Fruit fly (Drosophila melanogaster) whole organism, prepupa: ENCODE measurements around the gene CG5882.
A peak's percentile ranks its signal among the peaks of the same experiment; 100 is the strongest.

Experiments used
- Blimp-1 ChIP-seq: fragments of 200-800 bp; sonication (Bioruptor generic); optimal IDR thresholded peaks from 3 replicates; lab custom pipeline; 2017; ENCODE audit warnings: missing biosample characterization, missing genetic modification characterization, mild to moderate bottlenecking, moderate library complexity, missing genetic modification reagents
- CG10669 ChIP-seq: fragments of 200-800 bp; sonication (Bioruptor generic); optimal IDR thresholded peaks from 3 replicates; lab custom pipeline; 2018; ENCODE audit warnings: missing biosample characterization, mild to moderate bottlenecking, missing genetic modification characterization, moderate library complexity
- CG11294 ChIP-seq: fragments of 200-800 bp; sonication (Bioruptor generic); IDR thresholded peaks from 2 replicates; pipeline ENCODE4 v1.3.6; 2022; ENCODE audit warnings: missing biosample characterization, missing genetic modification characterization
- CG11762 ChIP-seq: fragments of 200-800 bp; sonication (Bioruptor generic); optimal IDR thresholded peaks from 3 replicates; lab custom pipeline; 2016; ENCODE audit warnings: missing biosample characterization, missing genetic modification characterization; ENCODE audit not compliant: insufficient read depth
- CG11902 ChIP-seq: fragments of 200-800 bp; sonication (Bioruptor generic); optimal IDR thresholded peaks from 3 replicates; lab custom pipeline; 2016; ENCODE audit warnings: missing biosample characterization, missing genetic modification characterization
- CG1621 ChIP-seq: fragments of 200-800 bp; sonication (Bioruptor generic); optimal IDR thresholded peaks from 3 replicates; lab custom pipeline; 2018; ENCODE audit warnings: missing biosample characterization, mild to moderate bottlenecking, missing genetic modification characterization
- CG31627 ChIP-seq: fragments of 200-800 bp; sonication (Bioruptor generic); optimal IDR thresholded peaks from 3 replicates; lab custom pipeline; 2016; ENCODE audit warnings: missing biosample characterization, missing genetic modification characterization
- CG32006 ChIP-seq: fragments of 200-800 bp; sonication (Bioruptor generic); optimal IDR thresholded peaks from 3 replicates; lab custom pipeline; 2017; ENCODE audit warnings: missing biosample characterization, mild to moderate bottlenecking, missing genetic modification characterization
- CG34406 ChIP-seq: fragments of 200-800 bp; sonication (Bioruptor generic); optimal IDR thresholded peaks from 3 replicates; lab custom pipeline; 2016; ENCODE audit warnings: missing biosample characterization, missing genetic modification characterization
- CG4318 ChIP-seq: fragments of 200-800 bp; sonication (Bioruptor generic); optimal IDR thresholded peaks from 3 replicates; lab custom pipeline; 2017; ENCODE audit warnings: missing biosample characterization, mild to moderate bottlenecking, missing genetic modification characterization
- CG6163 ChIP-seq: fragments of 200-800 bp; sonication (Bioruptor generic); IDR thresholded peaks from 3 replicates; pipeline ENCODE4 v1.3.6; 2022; ENCODE audit warnings: missing biosample characterization, missing genetic modification characterization
- CG6808 ChIP-seq: fragments of 200-800 bp; sonication (Bioruptor generic); optimal IDR thresholded peaks from 3 replicates; lab custom pipeline; 2017; ENCODE audit warnings: missing biosample characterization, missing genetic modification characterization, mild to moderate bottlenecking, moderate library complexity, missing genetic modification reagents
- CG6854 ChIP-seq: fragments of 200-800 bp; sonication (Bioruptor generic); optimal IDR thresholded peaks from 2 replicates; lab custom pipeline; 2017; ENCODE audit warnings: missing biosample characterization, mild to moderate bottlenecking, missing genetic modification characterization
- CG7368 ChIP-seq: fragments of 200-800 bp; sonication (Bioruptor generic); optimal IDR thresholded peaks from 3 replicates; lab custom pipeline; 2016; ENCODE audit warnings: missing biosample characterization, missing genetic modification characterization
- CG8119 ChIP-seq: fragments of 200-800 bp; sonication (Bioruptor generic); IDR thresholded peaks from 3 replicates; pipeline ENCODE4 v1.3.6; 2022; ENCODE audit warnings: missing biosample characterization, missing genetic modification characterization
- CG8319 ChIP-seq: fragments of 200-800 bp; sonication (Bioruptor generic); optimal IDR thresholded peaks from 3 replicates; lab custom pipeline; 2016; ENCODE audit warnings: missing biosample characterization, missing genetic modification characterization
- CG8632 ChIP-seq: fragments of 200-800 bp; sonication (Bioruptor generic); optimal IDR thresholded peaks from 3 replicates; lab custom pipeline; 2016; ENCODE audit warnings: missing biosample characterization, missing genetic modification characterization
- CG9139 ChIP-seq: fragments of 200-800 bp; sonication (Bioruptor generic); optimal IDR thresholded peaks from 3 replicates; lab custom pipeline; 2017; ENCODE audit warnings: missing biosample characterization, mild to moderate bottlenecking, missing genetic modification characterization
- Eip75B ChIP-seq: fragments of 200-800 bp; sonication (Bioruptor generic); optimal IDR thresholded peaks from 3 replicates; lab custom pipeline; 2016; ENCODE audit warnings: missing biosample characterization, missing genetic modification characterization
- Ets96B ChIP-seq: fragments of 200-800 bp; optimal IDR thresholded peaks from 2 replicates; lab custom pipeline; 2019; ENCODE audit warnings: missing biosample characterization, mild to moderate bottlenecking, missing genetic modification characterization, moderate library complexity
- Gug ChIP-seq: fragments of 200-800 bp; sonication (Bioruptor generic); IDR thresholded peaks from 2 replicates; pipeline ENCODE4 v1.3.6; 2022; ENCODE audit warnings: missing biosample characterization, missing genetic modification characterization
- Hr38 ChIP-seq: sonication (Bioruptor generic); optimal IDR thresholded peaks from 2 replicates; lab custom pipeline; 2016; ENCODE audit warnings: missing biosample characterization, missing genetic modification characterization
- Lpt ChIP-seq: fragments of 200-800 bp; sonication (Bioruptor generic); optimal IDR thresholded peaks from 3 replicates; lab custom pipeline; 2016; ENCODE audit warnings: missing biosample characterization, missing genetic modification characterization
- Met ChIP-seq: fragments of 200-800 bp; sonication (Bioruptor generic); optimal IDR thresholded peaks from 3 replicates; lab custom pipeline; 2016; ENCODE audit warnings: missing biosample characterization, missing genetic modification characterization
- OdsH ChIP-seq: fragments of 200-800 bp; sonication (Bioruptor generic); optimal IDR thresholded peaks from 3 replicates; lab custom pipeline; 2016; ENCODE audit warnings: missing biosample characterization, missing genetic modification characterization
- Smox ChIP-seq: fragments of 200-800 bp; sonication (Bioruptor generic); optimal IDR thresholded peaks from 3 replicates; lab custom pipeline; 2016; ENCODE audit warnings: missing biosample characterization, missing genetic modification characterization
- Sox102F ChIP-seq: fragments of 200-800 bp; sonication (Bioruptor generic); optimal IDR thresholded peaks from 2 replicates; lab custom pipeline; 2016; ENCODE audit warnings: missing biosample characterization, mild to moderate bottlenecking, missing genetic modification characterization
- Sox14 ChIP-seq: fragments of 200-800 bp; sonication (Bioruptor generic); optimal IDR thresholded peaks from 3 replicates; lab custom pipeline; 2016; ENCODE audit warnings: missing biosample characterization, missing genetic modification characterization
- achi ChIP-seq: fragments of 200-800 bp; sonication (Bioruptor generic); optimal IDR thresholded peaks from 3 replicates; lab custom pipeline; 2016; ENCODE audit warnings: missing biosample characterization, missing genetic modification characterization
- acj6 ChIP-seq: fragments of 200-800 bp; sonication (Bioruptor generic); optimal IDR thresholded peaks from 3 replicates; lab custom pipeline; 2016; ENCODE audit warnings: missing biosample characterization, missing genetic modification characterization
- cyc ChIP-seq: fragments of 200-800 bp; sonication (Bioruptor generic); optimal IDR thresholded peaks from 3 replicates; lab custom pipeline; 2016; ENCODE audit warnings: missing biosample characterization, missing genetic modification characterization
- dac ChIP-seq: fragments of 200-800 bp; sonication (Bioruptor generic); optimal IDR thresholded peaks from 2 replicates; lab custom pipeline; 2017; ENCODE audit warnings: missing biosample characterization, mild to moderate bottlenecking, missing genetic modification characterization
- dsx ChIP-seq: fragments of 200-800 bp; optimal IDR thresholded peaks from 3 replicates; lab custom pipeline; 2019; ENCODE audit warnings: missing biosample characterization, mild to moderate bottlenecking, missing genetic modification characterization, moderate library complexity; ENCODE audit not compliant: poor library complexity, severe bottlenecking
- eg ChIP-seq: fragments of 200-800 bp; sonication (Bioruptor generic); IDR thresholded peaks from 3 replicates; pipeline ENCODE4 v1.3.6; 2022; ENCODE audit warnings: missing biosample characterization, missing genetic modification characterization
- esn ChIP-seq: fragments of 200-800 bp; sonication (Bioruptor generic); optimal IDR thresholded peaks from 2 replicates; lab custom pipeline; 2016; ENCODE audit warnings: missing biosample characterization, mild to moderate bottlenecking, missing genetic modification characterization, moderate library complexity
- fkh ChIP-seq: fragments of 200-800 bp; sonication (Bioruptor generic); optimal IDR thresholded peaks from 3 replicates; lab custom pipeline; 2017; ENCODE audit warnings: missing biosample characterization, mild to moderate bottlenecking, missing genetic modification characterization, moderate library complexity
- lz ChIP-seq: fragments of 200-800 bp; sonication (Bioruptor generic); optimal IDR thresholded peaks from 3 replicates; lab custom pipeline; 2016; ENCODE audit warnings: missing biosample characterization, missing genetic modification characterization
- net ChIP-seq: fragments of 200-800 bp; sonication (Bioruptor generic); optimal IDR thresholded peaks from 3 replicates; lab custom pipeline; 2016; ENCODE audit warnings: missing biosample characterization, missing genetic modification characterization
- spab ChIP-seq: fragments of 200-800 bp; sonication (Bioruptor generic); optimal IDR thresholded peaks from 2 replicates; lab custom pipeline; 2017; ENCODE audit warnings: missing biosample characterization, mild to moderate bottlenecking, missing genetic modification characterization, missing genetic modification reagents
- ss ChIP-seq, 2 experiments: fragments of 200-800 bp; sonication (Bioruptor generic); optimal IDR thresholded peaks; 2 replicates in 1 of 2; 3 replicates in 1 of 2; lab custom pipeline; 2017 to 2018; ENCODE audit warnings: mild to moderate bottlenecking in 2 of 2, missing biosample characterization in 2 of 2, missing genetic modification characterization in 2 of 2, moderate library complexity in 1 of 2
- svp ChIP-seq: fragments of 200-800 bp; sonication (Bioruptor generic); peaks from one replicate; lab custom pipeline; 2016; ENCODE audit warnings: missing biosample characterization, missing genetic modification characterization
- topi ChIP-seq: fragments of 200-800 bp; sonication (Bioruptor generic); optimal IDR thresholded peaks from 3 replicates; lab custom pipeline; 2016; ENCODE audit warnings: missing biosample characterization, missing genetic modification characterization
- vri ChIP-seq: fragments of 200-800 bp; sonication (Bioruptor generic); optimal IDR thresholded peaks from 3 replicates; lab custom pipeline; 2016; ENCODE audit warnings: missing biosample characterization, mild to moderate bottlenecking, missing genetic modification characterization

CG5882 gene

dm6 chr3R:27150685-27151515 is 32.5 kb downstream of the CG5882 start, which contains the start of gene CG6051 (continued):
- TF ChIP-seq topi (GFP tag; lab: Kevin White, UChicago) (peak; percentile 35), CG6163 (no peak), eg (GFP tag; lab: Robert Waterston, UW) (no peak), spab (GFP tag; lab: Kevin White, UChicago) (no peak), fkh (GFP tag; lab: Kevin White, UChicago) (peak; percentile 52), CG7368 (GFP tag; lab: Kevin White, UChicago) (no peak), CG4318 (GFP tag; lab: Kevin White, UChicago) (peak; percentile 2), CG11902 (no peak), CG11294 (GFP tag; lab: Robert Waterston, UW) (no peak), Lpt (GFP tag; lab: Kevin White, UChicago) (no peak), CG6808 (GFP tag; lab: Kevin White, UChicago) (peak; percentile 21), Eip75B (GFP tag; lab: Kevin White, UChicago) (peak; percentile 28), Ets96B (tag; lab: Kevin White, UChicago) (no peak), CG32006 (GFP tag; lab: Kevin White, UChicago) (peak; percentile 62)
- TF ChIP-seq, all 60 proteins: peak for 35

dm6 chr3R:27151516-27151823 is 33.0 kb downstream of the CG5882 start, which contains the start of gene Men-b:
Gene Men-b (plus strand): TSS chr3R:27151662.
- peak; percentile 100 for TF ChIP-seq CG1621 (tag; lab: Kevin White, UChicago)
- no peak for TF ChIP-seq CG34406 (GFP tag; lab: Kevin White, UChicago)
- TF ChIP-seq CG31627, result no peak

dm6 chr3R:27152129-27152968 is 33.9 kb downstream of the CG5882 start:
- peak; percentile 22 for TF ChIP-seq CG10669 (GFP tag; lab: Kevin White, UChicago)
- TF ChIP-seq CG6808 (GFP tag; lab: Kevin White, UChicago), result no peak
- peak; percentile 79 for TF ChIP-seq vri (GFP tag; lab: Kevin White, UChicago)
- peak; percentile 47 for TF ChIP-seq net (GFP tag; lab: Kevin White, UChicago)
- TF ChIP-seq Sox14 (GFP tag; lab: Kevin White, UChicago), result peak; percentile 61
- TF ChIP-seq CG4318 (GFP tag; lab: Kevin White, UChicago), result no peak
- TF ChIP-seq esn (GFP tag; lab: Kevin White, UChicago), result peak; percentile 83
- TF ChIP-seq Ets96B (tag; lab: Kevin White, UChicago), result no peak
- TF ChIP-seq Smox, result peak; percentile 57
- no peak for TF ChIP-seq Hr38
- peak; percentile 81 for TF ChIP-seq Met
- TF ChIP-seq CG1621 (tag; lab: Kevin White, UChicago), result no peak
- TF ChIP-seq topi (GFP tag; lab: Kevin White, UChicago), result peak; percentile 78
- TF ChIP-seq ss (GFP tag; optimal IDR thresholded peaks at IDR 0.05; lab: Kevin White, UChicago), result no peak
- peak; percentile 35 for TF ChIP-seq acj6
- no peak for TF ChIP-seq dsx
- TF ChIP-seq Blimp-1, result peak; percentile 83
- TF ChIP-seq OdsH, result peak; percentile 40
- TF ChIP-seq Eip75B (GFP tag; lab: Kevin White, UChicago), result peak; percentile 56
- no peak for TF ChIP-seq CG9139
- no peak for TF ChIP-seq dac
- peak; percentile 70 for TF ChIP-seq CG8632 (GFP tag; lab: Kevin White, UChicago)
- peak; percentile 50 for TF ChIP-seq cyc (GFP tag; lab: Kevin White, UChicago)
- 0 out of 3 replicates have a peak, but pooled peaks have one; percentile 36 for TF ChIP-seq CG8119
- no peak for TF ChIP-seq CG8319
- TF ChIP-seq CG11762, result no peak
- peak; percentile 17; the same call in 1 of the 2 replicates for TF ChIP-seq Gug (GFP tag; lab: Robert Waterston, UW)
- TF ChIP-seq svp (GFP tag; lab: Kevin White, UChicago), result peak; percentile 95
- peak; percentile 77 for TF ChIP-seq lz (GFP tag; lab: Kevin White, UChicago)
- TF ChIP-seq achi, result peak; percentile 67
- TF ChIP-seq CG6854, result no peak
- TF ChIP-seq CG11902, result no peak
- peak; percentile 44; the same call in 1 of the 3 replicates for TF ChIP-seq CG6163
- TF ChIP-seq Sox102F, result peak; percentile 86
